Comparison of ENCODE assay signal across 3 worm cellular contexts in the genomic region with DNA sequence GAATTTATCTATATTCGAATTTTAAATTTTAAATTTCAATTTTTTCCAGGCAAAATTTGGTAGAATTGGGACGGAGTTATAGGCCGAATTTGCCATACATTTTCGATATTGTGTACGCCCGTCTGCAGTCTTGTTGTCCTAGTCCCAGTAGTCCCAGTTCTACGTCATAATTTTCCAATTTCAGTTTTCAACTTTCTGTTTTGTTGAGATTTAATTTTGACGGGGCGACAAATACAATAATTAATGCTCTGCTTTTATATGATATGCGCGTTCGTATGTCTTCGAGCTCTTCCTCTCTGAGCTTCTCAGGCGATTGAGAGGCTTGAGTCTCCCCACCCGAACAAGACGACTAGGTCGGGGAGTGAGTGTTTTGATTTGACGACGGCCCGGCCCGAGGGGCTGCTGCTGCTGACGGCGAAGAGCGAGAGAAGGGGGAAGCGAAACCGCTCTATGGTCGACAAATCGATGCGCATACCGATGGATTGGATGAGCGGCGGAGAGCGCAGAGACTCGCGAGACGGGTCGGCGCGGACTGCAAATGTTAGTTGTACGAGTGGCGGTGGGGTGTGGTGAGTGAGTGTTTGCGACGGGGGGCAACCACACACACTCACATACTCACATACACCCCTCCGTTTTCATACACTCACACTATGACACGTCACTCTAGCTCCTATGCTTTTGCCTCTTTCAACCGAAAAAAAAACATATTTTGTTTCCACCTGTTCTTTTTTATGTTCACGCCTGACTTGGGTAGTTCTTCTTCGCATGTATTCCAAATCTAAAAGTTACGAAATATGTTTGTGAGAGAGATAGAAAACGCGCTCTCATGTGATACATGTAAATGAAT.
TF ChIP-seq lines count a peak whose summit lies in the region.

No protein-coding gene starts in this region.

TF ChIP-seq in whole organism, L1 larva, 84 proteins besides CTCF, POLR2A, EP300 and RAD21 (continued from another document and continues in another):
- TF ChIP-seq xbp-1 (tag; optimal IDR thresholded peaks at IDR 0.05; lab: Kevin White, UChicago) (peak; percentile 98), nhr-71 (tag; optimal IDR thresholded peaks at IDR 0.05; lab: Kevin White, UChicago) (peak; percentile 84), irx-1 (tag; optimal IDR thresholded peaks at IDR 0.05; lab: Kevin White, UChicago) (peak; percentile 23), ceh-8 (GFP tag; optimal IDR thresholded peaks at IDR 0.05; lab: Kevin White, UChicago) (peak; percentile 65), sup-37 (GFP tag; optimal IDR thresholded peaks at IDR 0.05; lab: Kevin White, UChicago) (peak; percentile 49), tlp-1 (tag; optimal IDR thresholded peaks at IDR 0.05; lab: Kevin White, UChicago) (no peak), elt-3 (tag; optimal IDR thresholded peaks at IDR 0.05; lab: Kevin White, UChicago) (peak in 2 of 6 experiments; percentile 21 to 63), sox-4 (tag; optimal IDR thresholded peaks at IDR 0.05; lab: Kevin White, UChicago) (peak; percentile 14), unc-86 (tag; optimal IDR thresholded peaks at IDR 0.05; lab: Kevin White, UChicago) (peak; percentile 63), pag-3 (tag; optimal IDR thresholded peaks at IDR 0.05; lab: Kevin White, UChicago; ENCODE audit: borderline replicate concordance, insufficient read depth) (no peak), swsn-7 (tag; optimal IDR thresholded peaks at IDR 0.05; lab: Kevin White, UChicago) (peak; percentile 85), ces-1 (GFP tag; optimal IDR thresholded peaks at IDR 0.05; lab: Kevin White, UChicago) (no peak), dsc-1 (tag; optimal IDR thresholded peaks at IDR 0.05; lab: Kevin White, UChicago) (peak; percentile 42), lin-15B (tag; optimal IDR thresholded peaks at IDR 0.05; lab: Kevin White, UChicago) (no peak), efl-3 (GFP tag; optimal IDR thresholded peaks at IDR 0.05; lab: Kevin White, UChicago) (no peak), ceh-63 (GFP tag; optimal IDR thresholded peaks at IDR 0.05; lab: Kevin White, UChicago) (no peak), nhr-76 (tag; optimal IDR thresholded peaks at IDR 0.05; lab: Kevin White, UChicago) (no peak), fkh-10 (GFP tag; optimal IDR thresholded peaks at IDR 0.05; lab: Kevin White, UChicago) (peak; percentile 67), hlh-17 (GFP tag; optimal IDR thresholded peaks at IDR 0.05; lab: Kevin White, UChicago; ENCODE audit: borderline replicate concordance) (no peak), unc-98 (GFP tag; IDR thresholded peaks at IDR 0.05; lab: Robert Waterston, UW) (no peak), blmp-1 (tag; optimal IDR thresholded peaks at IDR 0.05; lab: Kevin White, UChicago) (peak; percentile 11), rnt-1 (tag; optimal IDR thresholded peaks at IDR 0.05; lab: Kevin White, UChicago) (peak; percentile 81), aly-2 (tag; optimal IDR thresholded peaks at IDR 0.05; lab: Kevin White, UChicago) (no peak), lin-13 (GFP tag; optimal IDR thresholded peaks at IDR 0.05; lab: Kevin White, UChicago) (peak; percentile 51), ceh-82 (tag; optimal IDR thresholded peaks at IDR 0.05; lab: Kevin White, UChicago) (peak; percentile 63 to 81 (median 78)), egl-13 (tag; optimal IDR thresholded peaks at IDR 0.05; lab: Kevin White, UChicago) (peak; percentile 63), unc-130 (tag; optimal IDR thresholded peaks at IDR 0.05; lab: Kevin White, UChicago) (peak; percentile 64), nhr-237 (tag; optimal IDR thresholded peaks at IDR 0.05; lab: Kevin White, UChicago) (no peak), C34B4.2 (tag; optimal IDR thresholded peaks at IDR 0.05; lab: Kevin White, UChicago) (peak; percentile 36), ceh-88 (GFP tag; IDR thresholded peaks at IDR 0.05; lab: Robert Waterston, UW) (peak; percentile 62; the same call in 1 of the 2 replicates), ceh-90 (tag; optimal IDR thresholded peaks at IDR 0.05; lab: Kevin White, UChicago) (no peak), ama-1 (optimal IDR thresholded peaks at IDR 0.05; lab: Kevin White, UChicago) (peak; percentile 54), pax-3 (tag; optimal IDR thresholded peaks at IDR 0.05; lab: Kevin White, UChicago) (peak; percentile 52), tbx-2 (tag; optimal IDR thresholded peaks at IDR 0.05; lab: Kevin White, UChicago) (peak; percentile 84), snu-23 (GFP tag; optimal IDR thresholded peaks at IDR 0.05; lab: Kevin White, UChicago) (peak; percentile 83), hpl-2 (GFP tag; optimal IDR thresholded peaks at IDR 0.05; lab: Kevin White, UChicago) (no peak), nhr-85 (tag; lab: Kevin White, UChicago) (peak; percentile 86), lir-3 (tag; optimal IDR thresholded peaks at IDR 0.05; lab: Kevin White, UChicago; ENCODE audit: poor library complexity) (peak; percentile 29), snpc-4 (tag; optimal IDR thresholded peaks at IDR 0.05; lab: Kevin White, UChicago) (peak; percentile 33), C16A3.4 (tag; optimal IDR thresholded peaks at IDR 0.05; lab: Kevin White, UChicago) (peak; percentile 58)

TF ChIP-seq in whole organism, L3 larva, 47 proteins besides CTCF, POLR2A, EP300 and RAD21 (continued from another document):
- peak; percentile 96 for TF ChIP-seq sea-2 (GFP tag; optimal IDR thresholded peaks at IDR 0.05; lab: Kevin White, UChicago)
- TF ChIP-seq ztf-4 (tag; optimal IDR thresholded peaks at IDR 0.05; lab: Kevin White, UChicago), result peak; percentile 2
- TF ChIP-seq tbx-2 (tag; optimal IDR thresholded peaks at IDR 0.05; lab: Kevin White, UChicago), result peak; percentile 10
- TF ChIP-seq fos-1 (tag; optimal IDR thresholded peaks at IDR 0.05; lab: Kevin White, UChicago), result peak; percentile 50
- TF ChIP-seq nfya-1 (tag; optimal IDR thresholded peaks at IDR 0.05; lab: Kevin White, UChicago; ENCODE audit: insufficient read depth), result peak; percentile 89
- no peak for TF ChIP-seq eor-1 (tag; optimal IDR thresholded peaks at IDR 0.05; lab: Kevin White, UChicago)
- TF ChIP-seq lin-39 (tag; optimal IDR thresholded peaks at IDR 0.05; lab: Kevin White, UChicago), result peak; percentile 99
- peak; percentile 46 for TF ChIP-seq snpc-4 (tag; optimal IDR thresholded peaks at IDR 0.05; lab: Kevin White, UChicago)
- TF ChIP-seq ceh-82 (tag; optimal IDR thresholded peaks at IDR 0.05; lab: Kevin White, UChicago), result no peak
- TF ChIP-seq nhr-77 (tag; optimal IDR thresholded peaks at IDR 0.05; lab: Kevin White, UChicago), result no peak
- TF ChIP-seq nhr-11 (tag; optimal IDR thresholded peaks at IDR 0.05; lab: Kevin White, UChicago), result peak; percentile 81
- TF ChIP-seq elt-3 (tag; optimal IDR thresholded peaks at IDR 0.05; lab: Kevin White, UChicago), result peak in 1 of 3 experiments; percentile 25
- no peak for TF ChIP-seq nhr-12 (tag; optimal IDR thresholded peaks at IDR 0.05; lab: Kevin White, UChicago)
- TF ChIP-seq elt-2 (tag; optimal IDR thresholded peaks at IDR 0.05; lab: Kevin White, UChicago), result peak; percentile 75
- peak; percentile 54 for TF ChIP-seq R02D3.7 (tag; optimal IDR thresholded peaks at IDR 0.05; lab: Kevin White, UChicago)
- TF ChIP-seq mml-1 (tag; optimal IDR thresholded peaks at IDR 0.05; lab: Kevin White, UChicago), result no peak
- TF ChIP-seq zag-1 (tag; optimal IDR thresholded peaks at IDR 0.05; lab: Kevin White, UChicago), result peak; percentile 35
- TF ChIP-seq egl-5 (tag; optimal IDR thresholded peaks at IDR 0.05; lab: Kevin White, UChicago), result no peak
- TF ChIP-seq egl-27 (tag; optimal IDR thresholded peaks at IDR 0.05; lab: Kevin White, UChicago), result peak; percentile 40
- TF ChIP-seq ceh-16 (tag; optimal IDR thresholded peaks at IDR 0.05; lab: Kevin White, UChicago), result no peak
- TF ChIP-seq fkh-2 (tag; optimal IDR thresholded peaks at IDR 0.05; lab: Kevin White, UChicago), result peak; percentile 19
- no peak for TF ChIP-seq ztf-11 (tag; optimal IDR thresholded peaks at IDR 0.05; lab: Kevin White, UChicago)
- TF ChIP-seq unc-39 (tag; optimal IDR thresholded peaks at IDR 0.05; lab: Kevin White, UChicago), result no peak
- no peak for TF ChIP-seq ZK546.5 (tag; optimal IDR thresholded peaks at IDR 0.05; lab: Kevin White, UChicago)
- peak; percentile 72 for TF ChIP-seq nhr-25 (tag; optimal IDR thresholded peaks at IDR 0.05; lab: Kevin White, UChicago)
- no peak for TF ChIP-seq nhr-28 (tag; optimal IDR thresholded peaks at IDR 0.05; lab: Kevin White, UChicago)
- peak; percentile 55 for TF ChIP-seq pqm-1 (tag; optimal IDR thresholded peaks at IDR 0.05; lab: Kevin White, UChicago)
- TF ChIP-seq pha-4 (tag; optimal IDR thresholded peaks at IDR 0.05; lab: Kevin White, UChicago), result peak; percentile 89
- no peak for TF ChIP-seq mdl-1 (tag; optimal IDR thresholded peaks at IDR 0.05; lab: Kevin White, UChicago)
- TF ChIP-seq ceh-9 (tag; optimal IDR thresholded peaks at IDR 0.05; lab: Kevin White, UChicago), result no peak

TF ChIP-seq in whole organism, young adult, 124 proteins besides CTCF, POLR2A, EP300 and RAD21 (continued from another document):
- peak; percentile 74 for TF ChIP-seq lin-26 (GFP tag; IDR thresholded peaks at IDR 0.05; lab: Robert Waterston, UW)
- 0 out of 2 replicates have a peak, but pooled peaks have one; percentile 40 for TF ChIP-seq madf-3 (GFP tag; IDR thresholded peaks at IDR 0.05; lab: Robert Waterston, UW)
- 0 out of 2 replicates have a peak, but pooled peaks have one; percentile 57 for TF ChIP-seq bed-2 (GFP tag; IDR thresholded peaks at IDR 0.05; lab: Robert Waterston, UW)
- TF ChIP-seq K11D2.4 (GFP tag; IDR thresholded peaks at IDR 0.05; lab: Robert Waterston, UW), result peak; percentile 55
- TF ChIP-seq nfyb-1 (GFP tag; IDR thresholded peaks at IDR 0.05; lab: Robert Waterston, UW), result peak; percentile 82
- TF ChIP-seq ztf-28 (GFP tag; IDR thresholded peaks at IDR 0.05; lab: Robert Waterston, UW), result no peak
- peak; percentile 95 for TF ChIP-seq egrh-3 (GFP tag; IDR thresholded peaks at IDR 0.05; lab: Robert Waterston, UW)
- TF ChIP-seq attf-6 (GFP tag; IDR thresholded peaks at IDR 0.05; lab: Robert Waterston, UW), result no peak
- no peak for TF ChIP-seq snpc-3.4 (tag; optimal IDR thresholded peaks at IDR 0.05; lab: Kevin White, UChicago)
- TF ChIP-seq dox-1 (GFP tag; IDR thresholded peaks at IDR 0.05; lab: Robert Waterston, UW), result peak; percentile 80
- TF ChIP-seq F52B5.7 (tag; optimal IDR thresholded peaks at IDR 0.05; lab: Kevin White, UChicago), result peak; percentile 41
- TF ChIP-seq ztf-18 (tag; optimal IDR thresholded peaks at IDR 0.05; lab: Kevin White, UChicago), result peak; percentile 39
- TF ChIP-seq madf-10 (tag; optimal IDR thresholded peaks at IDR 0.05; lab: Kevin White, UChicago), result peak; percentile 87
- no peak for TF ChIP-seq T07F8.4 (tag; optimal IDR thresholded peaks at IDR 0.05; lab: Kevin White, UChicago)
- no peak for TF ChIP-seq ceh-100 (GFP tag; IDR thresholded peaks at IDR 0.05; lab: Robert Waterston, UW)
- TF ChIP-seq sea-2 (GFP tag; IDR thresholded peaks at IDR 0.05; lab: Robert Waterston, UW), result no peak
- peak; percentile 55 for TF ChIP-seq tbp1 (GFP tag; optimal IDR thresholded peaks at IDR 0.05; lab: Kevin White, UChicago)
- TF ChIP-seq let-607 (tag; optimal IDR thresholded peaks at IDR 0.05; lab: Kevin White, UChicago), result peak; percentile 91 to 92
- peak; percentile 67 for TF ChIP-seq hmg-1.2 (GFP tag; IDR thresholded peaks at IDR 0.05; lab: Robert Waterston, UW)
- no peak for TF ChIP-seq sptf-2 (GFP tag; optimal IDR thresholded peaks at IDR 0.05; lab: Kevin White, UChicago)
- TF ChIP-seq athp-1 (tag; optimal IDR thresholded peaks at IDR 0.05; lab: Kevin White, UChicago), result peak; percentile 48
- peak; percentile 76 for TF ChIP-seq attf-5 (GFP tag; optimal IDR thresholded peaks at IDR 0.05; lab: Kevin White, UChicago)
- no peak for TF ChIP-seq ztf-25 (GFP tag; IDR thresholded peaks at IDR 0.05; lab: Robert Waterston, UW)
- no peak for TF ChIP-seq tlf-1 (GFP tag; optimal IDR thresholded peaks at IDR 0.05; lab: Kevin White, UChicago)
- TF ChIP-seq egl-18 (GFP tag; IDR thresholded peaks at IDR 0.05; lab: Robert Waterston, UW), result no peak
- no peak for TF ChIP-seq snpc-1.1 (tag; optimal IDR thresholded peaks at IDR 0.05; lab: Kevin White, UChicago; ENCODE audit: insufficient read depth)
- peak; percentile 35 for TF ChIP-seq lin-40 (tag; optimal IDR thresholded peaks at IDR 0.05; lab: Kevin White, UChicago)
- TF ChIP-seq egl-44 (GFP tag; IDR thresholded peaks at IDR 0.05; lab: Robert Waterston, UW), result no peak
- no peak for TF ChIP-seq B0035.1 (tag; optimal IDR thresholded peaks at IDR 0.05; lab: Kevin White, UChicago)
- peak; percentile 70 for TF ChIP-seq rcor-1 (GFP tag; IDR thresholded peaks at IDR 0.05; lab: Robert Waterston, UW)
- TF ChIP-seq dpl-1 (GFP tag; optimal IDR thresholded peaks at IDR 0.05; lab: Kevin White, UChicago), result no peak
- TF ChIP-seq nhr-90 (tag; optimal IDR thresholded peaks at IDR 0.05; lab: Kevin White, UChicago), result peak; percentile 52
- TF ChIP-seq cebp-1 (GFP tag; IDR thresholded peaks at IDR 0.05; lab: Robert Waterston, UW), result peak; percentile 82
- peak; percentile 89 for TF ChIP-seq cebp-1 (tag; optimal IDR thresholded peaks at IDR 0.05; lab: Kevin White, UChicago)
- TF ChIP-seq attf-3 (GFP tag; conservative IDR thresholded peaks at IDR 0.05; lab: Robert Waterston, UW), result peak; percentile 44; the same call in 1 of the 2 replicates
- peak; percentile 4; the same call in 1 of the 2 replicates for TF ChIP-seq lir-1 (GFP tag; conservative IDR thresholded peaks at IDR 0.05; lab: Robert Waterston, UW)
- TF ChIP-seq cebp-2 (GFP tag; IDR thresholded peaks at IDR 0.05; lab: Robert Waterston, UW), result 0 out of 2 replicates have a peak, but pooled peaks have one; percentile 30
- peak; percentile 28 for TF ChIP-seq zim-3 (tag; optimal IDR thresholded peaks at IDR 0.05; lab: Kevin White, UChicago)
- TF ChIP-seq unc-130 (GFP tag; optimal IDR thresholded peaks at IDR 0.05; lab: Kevin White, UChicago), result no peak
- no peak for TF ChIP-seq him-1 (tag; optimal IDR thresholded peaks at IDR 0.05; lab: Kevin White, UChicago)
- TF ChIP-seq K12H6.12 (tag; optimal IDR thresholded peaks at IDR 0.05; lab: Kevin White, UChicago), result peak; percentile 81
- peak; percentile 69; the same call in 1 of the 2 replicates for TF ChIP-seq pbrm-1 (GFP tag; IDR thresholded peaks at IDR 0.05; lab: Robert Waterston, UW)
- TF ChIP-seq lsl-1 (GFP tag; optimal IDR thresholded peaks at IDR 0.05; lab: Kevin White, UChicago), result peak; percentile 3
- TF ChIP-seq let-526 (GFP tag; IDR thresholded peaks at IDR 0.05; lab: Robert Waterston, UW), result peak; percentile 65
- TF ChIP-seq ztf-26 (tag; optimal IDR thresholded peaks at IDR 0.05; lab: Kevin White, UChicago), result peak; percentile 72
- TF ChIP-seq chd-7 (tag; optimal IDR thresholded peaks at IDR 0.05; lab: Kevin White, UChicago), result peak; percentile 59
- TF ChIP-seq F55B11.4 (tag; optimal IDR thresholded peaks at IDR 0.05; lab: Kevin White, UChicago; ENCODE audit: borderline replicate concordance, insufficient read depth), result no peak
- 0 out of 2 replicates have a peak, but pooled peaks have one; percentile 5 for TF ChIP-seq ceh-40 (GFP tag; IDR thresholded peaks at IDR 0.05; lab: Robert Waterston, UW)
- TF ChIP-seq fkh-3 (tag; optimal IDR thresholded peaks at IDR 0.05; lab: Kevin White, UChicago), result no peak
- peak; percentile 83 for TF ChIP-seq ama-1 (optimal IDR thresholded peaks at IDR 0.05; lab: Kevin White, UChicago)
- peak in 1 of 2 experiments; percentile 24 for TF ChIP-seq ama-1 (GFP tag; optimal IDR thresholded peaks at IDR 0.05; lab: Kevin White, UChicago)
- no peak for TF ChIP-seq F37B4.10 (GFP tag; IDR thresholded peaks at IDR 0.05; lab: Robert Waterston, UW)
- TF ChIP-seq xnd-1 (tag; optimal IDR thresholded peaks at IDR 0.05; lab: Kevin White, UChicago), result no peak
- peak; percentile 99 for TF ChIP-seq zfh-2 (GFP tag; conservative IDR thresholded peaks at IDR 0.05; lab: Robert Waterston, UW)
